Worm (Caenorhabditis elegans): ENCODE measurements around the gene melo-1.

melo-1 gene

ce11 chrIV:14790579-14790978, 3.7 kb downstream of the melo-1 start (continued):
- TF ChIP-seq ztf-18 (tag; optimal IDR thresholded peaks at IDR 0.05) (peak; percentile 6), tbp1 (GFP tag; optimal IDR thresholded peaks at IDR 0.05) (peak; percentile 35), nfya-1 (tag; optimal IDR thresholded peaks at IDR 0.05; ENCODE audit: borderline replicate concordance, insufficient read depth) (no peak), nhr-90 (tag; optimal IDR thresholded peaks at IDR 0.05) (no peak), F39B2.1 (GFP tag; IDR thresholded peaks at IDR 0.05) (no peak), zfh-2 (GFP tag; conservative IDR thresholded peaks at IDR 0.05) (no peak), snpc-3.4 (tag; optimal IDR thresholded peaks at IDR 0.05) (no peak), B0336.3 (GFP tag; IDR thresholded peaks at IDR 0.05) (no peak; the same call in none of the 2 replicates), lin-40 (tag; optimal IDR thresholded peaks at IDR 0.05) (peak; percentile 7), somi-1 (GFP tag; optimal IDR thresholded peaks at IDR 0.05) (peak; percentile 26), ztf-25 (GFP tag; IDR thresholded peaks at IDR 0.05) (no peak), attf-6 (GFP tag; IDR thresholded peaks at IDR 0.05) (peak; percentile 95), die-1 (tag; optimal IDR thresholded peaks at IDR 0.05) (peak; percentile 35), madf-10 (tag; optimal IDR thresholded peaks at IDR 0.05) (no peak), D2030.7 (GFP tag; IDR thresholded peaks at IDR 0.05) (no peak), Y79H2A.3 (GFP tag; conservative IDR thresholded peaks at IDR 0.05) (peak; percentile 76), lsl-1 (GFP tag; optimal IDR thresholded peaks at IDR 0.05) (peak; percentile 0), tlf-1 (GFP tag; optimal IDR thresholded peaks at IDR 0.05) (peak; percentile 38), lin-54 (GFP tag; optimal IDR thresholded peaks at IDR 0.05) (peak; percentile 21), ceh-79 (tag; optimal IDR thresholded peaks at IDR 0.05) (no peak), ama-1 (optimal IDR thresholded peaks at IDR 0.05) (no peak), ama-1 (GFP tag; optimal IDR thresholded peaks at IDR 0.05) (peak in 1 of 2 experiments; percentile 47), egl-44 (GFP tag; IDR thresholded peaks at IDR 0.05) (no peak), rpc-1 (optimal IDR thresholded peaks at IDR 0.05) (no peak), rpc-1 (tag; optimal IDR thresholded peaks at IDR 0.05) (no peak), lsy-27 (tag; optimal IDR thresholded peaks at IDR 0.05; ENCODE audit: borderline replicate concordance, insufficient read depth) (no peak), ZK185.1 (tag; optimal IDR thresholded peaks at IDR 0.05; ENCODE audit: poor library complexity, severe bottlenecking) (peak; percentile 1), hlh-26 (GFP tag; conservative IDR thresholded peaks at IDR 0.05) (no peak), sptf-2 (GFP tag; optimal IDR thresholded peaks at IDR 0.05) (no peak), cebp-2 (GFP tag; IDR thresholded peaks at IDR 0.05) (no peak), Y95B8A.8 (GFP tag; IDR thresholded peaks at IDR 0.05) (peak; percentile 68; the same call in 1 of the 2 replicates), efl-1 (GFP tag; optimal IDR thresholded peaks at IDR 0.05) (no peak), F23B12.7 (tag; optimal IDR thresholded peaks at IDR 0.05; ENCODE audit: insufficient read depth) (no peak), ccch-3 (GFP tag; optimal IDR thresholded peaks at IDR 0.05) (no peak), mes-4 (tag; optimal IDR thresholded peaks at IDR 0.05) (peak; percentile 12)

- TF ChIP-seq ceh-100 (GFP tag; IDR thresholded peaks at IDR 0.05) (no peak), attf-6 (GFP tag; IDR thresholded peaks at IDR 0.05) (peak; percentile 65; the same call in 1 of the 2 replicates), dpl-1 (GFP tag; optimal IDR thresholded peaks at IDR 0.05) (peak; percentile 20), hmg-20 (GFP tag; IDR thresholded peaks at IDR 0.05) (no peak), snpc-4 (GFP tag; optimal IDR thresholded peaks at IDR 0.05) (no peak), snpc-4 (tag; optimal IDR thresholded peaks at IDR 0.05) (peak in 1 of 4 experiments; percentile 72), snpc-1.3 (tag; optimal IDR thresholded peaks at IDR 0.05; ENCODE audit: insufficient read depth) (peak; percentile 4), dpff-1 (tag; optimal IDR thresholded peaks at IDR 0.05) (no peak), efl-1 (GFP tag; optimal IDR thresholded peaks at IDR 0.05) (peak; percentile 43), ztf-18 (tag; optimal IDR thresholded peaks at IDR 0.05) (peak; percentile 13), snpc-1.1 (tag; optimal IDR thresholded peaks at IDR 0.05; ENCODE audit: insufficient read depth) (peak; percentile 9), madf-6 (GFP tag; IDR thresholded peaks at IDR 0.05) (peak; percentile 36; the same call in 1 of the 2 replicates), rcor-1 (GFP tag; IDR thresholded peaks at IDR 0.05) (no peak)
Measured at ce11 chrIV:14792602-14793232, 5.9 kb downstream of the melo-1 start, which contains the start of gene gdi-1. Gene gdi-1, minus strand, starts transcription at chrIV:14792887.
